Fruit fly (Drosophila melanogaster): ENCODE data around the gene CG7857.

The CG7857 gene

dm6 chr3L:15548843-15549242 is 44.1 kb upstream of the CG7857 start (continued):
- TF ChIP-seq woc (GFP tag; optimal IDR thresholded peaks at IDR 0.05) (no peak), N (GFP tag; optimal IDR thresholded peaks at IDR 0.05) (no peak), Jra (GFP tag; optimal IDR thresholded peaks at IDR 0.05) (no peak)

dm6 chr3L:15547187-15547790 is 42.6 kb upstream of the CG7857 start:
- TF ChIP-seq Dfd (GFP tag; optimal IDR thresholded peaks at IDR 0.05) (no peak), br (GFP tag; optimal IDR thresholded peaks at IDR 0.05) (peak; percentile 38), CrebA (GFP tag; optimal IDR thresholded peaks at IDR 0.05; ENCODE audit: borderline replicate concordance) (peak; percentile 85), CG32264 (GFP tag; optimal IDR thresholded peaks at IDR 0.05) (no peak), Rel (GFP tag; optimal IDR thresholded peaks at IDR 0.05) (peak; percentile 52), Rel (tag; optimal IDR thresholded peaks at IDR 0.05) (peak; percentile 95), woc (GFP tag; optimal IDR thresholded peaks at IDR 0.05) (no peak), dsf (GFP tag; optimal IDR thresholded peaks at IDR 0.05; ENCODE audit: borderline replicate concordance) (no peak), h (GFP tag; optimal IDR thresholded peaks at IDR 0.05) (no peak), brk (GFP tag; optimal IDR thresholded peaks at IDR 0.05) (peak; percentile 59)

dm6 chr3L:15544455-15545415 is 40.0 kb upstream of the CG7857 start:
- TF ChIP-seq usp (GFP tag; optimal IDR thresholded peaks at IDR 0.05): no peak
- no peak for TF ChIP-seq Rel (GFP tag; optimal IDR thresholded peaks at IDR 0.05)
- TF ChIP-seq Rel (tag; optimal IDR thresholded peaks at IDR 0.05): peak; percentile 53
- TF ChIP-seq Hr78 (GFP tag; optimal IDR thresholded peaks at IDR 0.05): no peak
- peak; percentile 0 for TF ChIP-seq Hnf4 (GFP tag; optimal IDR thresholded peaks at IDR 0.05)
- TF ChIP-seq GATAd (GFP tag; optimal IDR thresholded peaks at IDR 0.05): no peak
- peak in 1 of 2 experiments; percentile 39 for TF ChIP-seq foxo (GFP tag; optimal IDR thresholded peaks at IDR 0.05)
- TF ChIP-seq pan (optimal IDR thresholded peaks at IDR 0.05): no peak
- TF ChIP-seq ey (GFP tag; optimal IDR thresholded peaks at IDR 0.05): peak; percentile 37
- TF ChIP-seq Jra (GFP tag; optimal IDR thresholded peaks at IDR 0.05): no peak
- no peak for TF ChIP-seq dl (GFP tag; optimal IDR thresholded peaks at IDR 0.05; ENCODE audit: insufficient read depth in 1 of 2, partially characterized antibody in 2 of 2)
- TF ChIP-seq woc (GFP tag; optimal IDR thresholded peaks at IDR 0.05): peak; percentile 39
- TF ChIP-seq Sp1 (GFP tag; optimal IDR thresholded peaks at IDR 0.05): peak; percentile 16
- peak; percentile 21 for TF ChIP-seq br (GFP tag; optimal IDR thresholded peaks at IDR 0.05)
- peak; percentile 20 for TF ChIP-seq rgr (GFP tag; optimal IDR thresholded peaks at IDR 0.05)
- TF ChIP-seq psq (GFP tag; optimal IDR thresholded peaks at IDR 0.05): peak; percentile 53
- TF ChIP-seq Abd-B (GFP tag; optimal IDR thresholded peaks at IDR 0.05): no peak
- TF ChIP-seq jim (GFP tag; optimal IDR thresholded peaks at IDR 0.05): peak; percentile 15
- TF ChIP-seq CG9705 (GFP tag; optimal IDR thresholded peaks at IDR 0.05): no peak
- no peak for TF ChIP-seq Vsx2 (GFP tag; optimal IDR thresholded peaks at IDR 0.05; ENCODE audit: partially characterized antibody)
- TF ChIP-seq HLH106 (tag; optimal IDR thresholded peaks at IDR 0.05): peak; percentile 35
- TF ChIP-seq fru (GFP tag; optimal IDR thresholded peaks at IDR 0.05): peak; percentile 37
- no peak for TF ChIP-seq lola (GFP tag; optimal IDR thresholded peaks at IDR 0.05)
- peak; percentile 12 for TF ChIP-seq OdsH (GFP tag; optimal IDR thresholded peaks at IDR 0.05)
- TF ChIP-seq brk (GFP tag; optimal IDR thresholded peaks at IDR 0.05): no peak

- no peak for TF ChIP-seq pan (optimal IDR thresholded peaks at IDR 0.05)
- TF ChIP-seq Sp1 (GFP tag; optimal IDR thresholded peaks at IDR 0.05): no peak
- no peak for TF ChIP-seq Dfd (GFP tag; optimal IDR thresholded peaks at IDR 0.05)
- no peak for TF ChIP-seq Hnf4 (GFP tag; optimal IDR thresholded peaks at IDR 0.05)
- TF ChIP-seq HLH106 (tag; optimal IDR thresholded peaks at IDR 0.05): no peak
- TF ChIP-seq Myc (optimal IDR thresholded peaks at IDR 0.05): no peak
- no peak for TF ChIP-seq GATAd (GFP tag; optimal IDR thresholded peaks at IDR 0.05)
- TF ChIP-seq tai (GFP tag; optimal IDR thresholded peaks at IDR 0.05): no peak
- TF ChIP-seq h (GFP tag; optimal IDR thresholded peaks at IDR 0.05): no peak
- no peak for TF ChIP-seq Jra (GFP tag; optimal IDR thresholded peaks at IDR 0.05)
These were observed 38.8 kb upstream of the CG7857 start for dm6 chr3L:15543467-15543866.

Data from whole organism, wandering third instar larva.